Worm (Caenorhabditis elegans) whole organism, L1 larva: ENCODE results near the gene F45E1.1.

Experiments used
- F16B12.6 ChIP-seq: fragments of 150-350 bp; optimal IDR thresholded peaks from 2 replicates; lab custom pipeline; 2014; ENCODE audit warnings: missing biosample characterization, missing genetic modification characterization
- Y116A8C.19 ChIP-seq: sonication (generic microtip); optimal IDR thresholded peaks from 2 replicates; lab custom pipeline; 2016; ENCODE audit warnings: missing compliant biosample characterization, missing genetic modification characterization, borderline replicate concordance
- aly-2 ChIP-seq: fragments of 150-350 bp; optimal IDR thresholded peaks from 2 replicates; lab custom pipeline; 2014; ENCODE audit warnings: missing biosample characterization, missing genetic modification characterization
- blmp-1 ChIP-seq: fragments of 150-350 bp; optimal IDR thresholded peaks from 2 replicates; lab custom pipeline; 2014; ENCODE audit warnings: missing biosample characterization, missing genetic modification characterization
- ceh-63 ChIP-seq: fragments of 200-800 bp; sonication (Bioruptor generic); optimal IDR thresholded peaks from 2 replicates; lab custom pipeline; 2018; ENCODE audit warnings: mild to moderate bottlenecking, missing genetic modification characterization, missing compliant biosample characterization
- ces-1 ChIP-seq: fragments of 150-350 bp; optimal IDR thresholded peaks from 2 replicates; lab custom pipeline; 2014; ENCODE audit warnings: missing biosample characterization, missing genetic modification reagents, missing genetic modification characterization
- dpl-1 ChIP-seq, 3 experiments: fragments of 150-350 bp in 2 of 3; sonication (generic microtip) in 1 of 3; optimal IDR thresholded peaks; 2 replicates each; lab custom pipeline; 2014 to 2017; ENCODE audit warnings: missing biosample characterization in 3 of 3, missing genetic modification characterization in 3 of 3, missing genetic modification reagents in 3 of 3
- dsc-1 ChIP-seq: sonication (generic microtip); optimal IDR thresholded peaks from 2 replicates; lab custom pipeline; 2016; ENCODE audit warnings: mild to moderate bottlenecking, missing genetic modification characterization, missing compliant biosample characterization
- egl-27 ChIP-seq, 2 experiments: fragments of 150-350 bp in 1 of 2; sonication (generic microtip); optimal IDR thresholded peaks; 3 replicates each; lab custom pipeline; 2017 to 2018; ENCODE audit warnings: missing biosample characterization in 2 of 2, missing genetic modification characterization in 2 of 2, missing genetic modification reagents in 2 of 2
- elt-2 ChIP-seq: sonication (generic microtip); optimal IDR thresholded peaks from 2 replicates; lab custom pipeline; 2016; ENCODE audit warnings: missing genetic modification characterization, mild to moderate bottlenecking, inconsistent platforms, missing compliant biosample characterization, missing genetic modification reagents
- elt-3 ChIP-seq, 6 experiments: fragments of 150-350 bp in 1 of 6; sonication (generic microtip); optimal IDR thresholded peaks; 2 replicates each; lab custom pipeline; 2017 to 2018; ENCODE audit warnings: missing biosample characterization in 6 of 6, missing genetic modification characterization in 6 of 6, inconsistent platforms in 1 of 6
- ets-5 ChIP-seq: fragments of 200-800 bp; sonication (Bioruptor generic); IDR thresholded peaks from 2 replicates; pipeline ENCODE4 v1.3.6; 2022; ENCODE audit warnings: missing genetic modification characterization, missing compliant biosample characterization
- fkh-10 ChIP-seq: sonication (generic microtip); optimal IDR thresholded peaks from 2 replicates; lab custom pipeline; 2017; ENCODE audit warnings: missing biosample characterization, missing genetic modification reagents, missing genetic modification characterization
- fkh-4 ChIP-seq: sonication (generic microtip); optimal IDR thresholded peaks from 2 replicates; lab custom pipeline; 2016; ENCODE audit warnings: missing compliant biosample characterization, missing genetic modification characterization, borderline replicate concordance
- fkh-8 ChIP-seq: sonication (generic microtip); optimal IDR thresholded peaks from 2 replicates; lab custom pipeline; 2016; ENCODE audit warnings: mild to moderate bottlenecking, missing genetic modification characterization, missing compliant biosample characterization
- hlh-17 ChIP-seq: fragments of 200-800 bp; sonication (Bioruptor generic); optimal IDR thresholded peaks from 2 replicates; lab custom pipeline; 2018; ENCODE audit warnings: missing genetic modification characterization, mild to moderate bottlenecking, missing compliant biosample characterization, moderate library complexity, borderline replicate concordance
- hlh-4 ChIP-seq: sonication (generic microtip); optimal IDR thresholded peaks from 2 replicates; lab custom pipeline; 2016; ENCODE audit warnings: mild to moderate bottlenecking, missing genetic modification characterization, missing compliant biosample characterization
- lin-13 ChIP-seq: fragments of 150-350 bp; optimal IDR thresholded peaks from 2 replicates; lab custom pipeline; 2014; ENCODE audit warnings: missing biosample characterization, missing genetic modification reagents, missing genetic modification characterization
- lin-14 ChIP-seq: fragments of 200-800 bp; sonication (Bioruptor generic); optimal IDR thresholded peaks from 2 replicates; lab custom pipeline; 2018; ENCODE audit warnings: mild to moderate bottlenecking, missing genetic modification characterization, moderate library complexity, missing compliant biosample characterization
- lin-39 ChIP-seq: fragments of 150-350 bp; optimal IDR thresholded peaks from 2 replicates; lab custom pipeline; 2014; ENCODE audit warnings: missing biosample characterization, missing genetic modification reagents, missing genetic modification characterization
- mab-9 ChIP-seq: fragments of 200-800 bp; sonication (Bioruptor generic); IDR thresholded peaks from 2 replicates; pipeline ENCODE4 v1.3.6; 2022; ENCODE audit warnings: missing genetic modification reagents, missing genetic modification characterization, missing compliant biosample characterization
- mdl-1 ChIP-seq, 2 experiments: fragments of 150-350 bp; optimal IDR thresholded peaks; 2 replicates each; lab custom pipeline; 2014 to 2017; ENCODE audit warnings: missing biosample characterization in 2 of 2, missing genetic modification characterization in 2 of 2, inconsistent platforms in 1 of 2
- mef-2 ChIP-seq: fragments of 150-350 bp; optimal IDR thresholded peaks from 2 replicates; lab custom pipeline; 2014; ENCODE audit warnings: missing biosample characterization, missing genetic modification characterization
- mep-1 ChIP-seq: fragments of 150-350 bp; optimal IDR thresholded peaks from 2 replicates; lab custom pipeline; 2014; ENCODE audit warnings: missing biosample characterization, missing genetic modification characterization
- nhr-11 ChIP-seq: fragments of 150-350 bp; optimal IDR thresholded peaks from 2 replicates; lab custom pipeline; 2014; ENCODE audit warnings: missing biosample characterization, missing genetic modification characterization
- nhr-19 ChIP-seq: fragments of 200-800 bp; sonication (Bioruptor generic); conservative IDR thresholded peaks from 2 replicates; pipeline ENCODE4 v1.3.6; 2022; ENCODE audit warnings: missing genetic modification characterization, missing compliant biosample characterization
- nhr-20 ChIP-seq: sonication (generic microtip); optimal IDR thresholded peaks from 2 replicates; lab custom pipeline; 2016; ENCODE audit warnings: mild to moderate bottlenecking, missing genetic modification characterization, missing compliant biosample characterization
- nhr-47 ChIP-seq: sonication (generic microtip); optimal IDR thresholded peaks from 2 replicates; lab custom pipeline; 2016; ENCODE audit warnings: mild to moderate bottlenecking, missing genetic modification characterization, moderate library complexity, missing compliant biosample characterization
- nhr-71 ChIP-seq: sonication (generic microtip); optimal IDR thresholded peaks from 2 replicates; lab custom pipeline; 2016; ENCODE audit warnings: mild to moderate bottlenecking, missing genetic modification characterization, moderate library complexity, missing compliant biosample characterization
- nhr-85 ChIP-seq: sonication (generic microtip); peaks from one replicate; lab custom pipeline; 2016; ENCODE audit warnings: missing genetic modification characterization, inconsistent platforms, missing compliant biosample characterization
- nhr-90 ChIP-seq: sonication (generic microtip); optimal IDR thresholded peaks from 2 replicates; lab custom pipeline; 2016; ENCODE audit warnings: mild to moderate bottlenecking, missing genetic modification characterization, missing compliant biosample characterization; ENCODE audit not compliant: poor library complexity
- pag-3 ChIP-seq: sonication (generic microtip); optimal IDR thresholded peaks from 2 replicates; lab custom pipeline; 2017; ENCODE audit warnings: missing genetic modification characterization, mild to moderate bottlenecking, missing compliant biosample characterization, antibody characterized with exemption, borderline replicate concordance; ENCODE audit not compliant: insufficient read depth
- skn-1 ChIP-seq: fragments of 150-350 bp; optimal IDR thresholded peaks from 2 replicates; lab custom pipeline; 2014; ENCODE audit warnings: missing biosample characterization, missing genetic modification characterization
- snu-23 ChIP-seq: sonication (generic microtip); optimal IDR thresholded peaks from 2 replicates; lab custom pipeline; 2016; ENCODE audit warnings: missing genetic modification characterization, missing compliant biosample characterization
- sox-4 ChIP-seq: sonication (generic microtip); optimal IDR thresholded peaks from 2 replicates; lab custom pipeline; 2016; ENCODE audit warnings: missing genetic modification characterization, missing compliant biosample characterization
- sptf-1 ChIP-seq: fragments of 150-350 bp; optimal IDR thresholded peaks from 2 replicates; lab custom pipeline; 2014; ENCODE audit warnings: missing biosample characterization, missing genetic modification characterization
- tbx-2 ChIP-seq: sonication (generic microtip); optimal IDR thresholded peaks from 2 replicates; lab custom pipeline; 2016; ENCODE audit warnings: missing genetic modification characterization, missing compliant biosample characterization
- tlp-1 ChIP-seq: fragments of 150-350 bp; optimal IDR thresholded peaks from 2 replicates; lab custom pipeline; 2014; ENCODE audit warnings: missing biosample characterization, missing genetic modification characterization
- unc-130 ChIP-seq: fragments of 150-350 bp; optimal IDR thresholded peaks from 2 replicates; lab custom pipeline; 2017; ENCODE audit warnings: missing biosample characterization, missing genetic modification characterization, inconsistent platforms
- unc-62 ChIP-seq: fragments of 150-350 bp; optimal IDR thresholded peaks from 2 replicates; lab custom pipeline; 2014; ENCODE audit warnings: missing biosample characterization, missing genetic modification reagents, missing genetic modification characterization
- vab-15 ChIP-seq: sonication (generic microtip); optimal IDR thresholded peaks from 2 replicates; lab custom pipeline; 2017; ENCODE audit warnings: missing genotype, mild to moderate bottlenecking, missing genetic modification characterization, missing compliant biosample characterization
- xbp-1 ChIP-seq: sonication (generic microtip); optimal IDR thresholded peaks from 2 replicates; lab custom pipeline; 2016; ENCODE audit warnings: missing genetic modification characterization, missing compliant biosample characterization
- zag-1 ChIP-seq: fragments of 150-350 bp; optimal IDR thresholded peaks from 2 replicates; lab custom pipeline; 2014; ENCODE audit warnings: missing biosample characterization, missing genetic modification characterization
- ztf-11 ChIP-seq, 2 experiments: sonication (generic microtip); optimal IDR thresholded peaks; 2 replicates each; lab custom pipeline; 2016 to 2017; ENCODE audit warnings: missing genetic modification characterization in 2 of 2, missing biosample characterization in 1 of 2, missing compliant biosample characterization in 1 of 2

The F45E1.1 gene

DNA sequence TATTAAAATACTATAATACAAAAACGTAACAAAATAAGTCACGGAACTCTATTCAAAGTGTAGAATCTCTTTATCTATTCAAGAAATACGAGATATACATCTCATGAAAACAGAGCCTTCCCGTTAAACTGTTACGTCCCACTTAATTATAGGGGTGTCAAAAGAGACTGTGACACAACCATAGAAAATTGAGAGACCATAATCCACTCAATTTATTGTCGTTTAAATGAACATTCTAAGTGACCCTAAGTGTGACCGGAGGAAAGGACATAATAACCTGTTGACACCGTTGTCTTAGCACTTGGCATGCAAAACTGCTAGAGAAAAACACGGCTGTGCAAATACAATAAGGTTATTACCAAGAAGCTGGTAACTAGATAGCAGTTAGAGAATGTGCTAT is 34.9 kb upstream of the F45E1.1 start:
- no peak for TF ChIP-seq nhr-11 (tag; lab: Kevin White, UChicago)
- no peak for TF ChIP-seq dpl-1 (GFP tag; optimal IDR thresholded peaks at IDR 0.05; lab: Kevin White, UChicago)
- TF ChIP-seq ztf-11 (tag; optimal IDR thresholded peaks at IDR 0.05; lab: Kevin White, UChicago), result no peak
- no peak for TF ChIP-seq mdl-1 (tag; optimal IDR thresholded peaks at IDR 0.05; lab: Kevin White, UChicago)

DNA sequence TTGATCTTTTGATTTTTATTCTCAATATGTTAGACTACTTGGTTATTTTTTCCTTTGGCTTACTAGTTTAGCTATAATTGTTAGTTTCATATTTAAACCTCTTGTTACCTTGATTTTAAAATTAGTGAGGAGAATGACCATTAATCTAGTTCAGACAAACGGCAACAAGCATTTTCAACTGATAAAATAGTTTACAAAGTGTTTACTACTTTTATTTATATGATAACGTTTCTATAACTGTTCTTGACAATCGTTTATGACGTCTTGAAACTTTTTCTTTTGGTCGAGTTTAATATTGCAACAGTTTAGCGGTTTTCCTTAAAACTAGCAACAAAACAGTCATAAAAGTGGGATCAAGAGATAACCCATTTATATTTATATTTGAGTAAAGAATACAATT is 27.7 kb upstream of the F45E1.1 start:
- TF ChIP-seq mep-1 (no peak), elt-2 (tag; lab: Kevin White, UChicago) (peak; percentile 23)

DNA sequence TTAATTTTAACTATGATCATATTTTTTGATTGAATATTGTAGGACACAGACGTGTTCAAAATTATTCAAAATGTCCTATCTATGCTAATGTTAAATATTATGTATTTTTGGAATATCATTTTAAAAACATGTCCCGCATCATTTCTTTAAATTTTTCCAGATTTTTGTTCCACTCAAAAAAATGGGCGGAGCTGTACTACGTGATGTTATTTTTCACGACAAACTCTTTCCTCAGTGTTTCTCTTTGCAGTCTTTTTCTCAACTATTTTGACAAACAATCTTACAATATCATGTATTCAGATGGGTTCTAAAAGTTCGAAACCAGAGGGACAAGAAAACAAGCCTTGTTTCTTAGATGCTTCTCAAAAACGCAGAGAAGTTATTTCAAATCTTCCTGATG is 27.1 kb upstream of the F45E1.1 start, which contains the start of gene F45E1.5:
TSS of gene F45E1.5 (plus strand) at position 301 of the 400 bp plus-strand sequence.
- no peak for TF ChIP-seq vab-15
- no peak for TF ChIP-seq ceh-63
- TF ChIP-seq sptf-1 (tag; lab: Kevin White, UChicago), result no peak
- no peak for TF ChIP-seq F16B12.6 (tag; lab: Kevin White, UChicago)
- no peak for TF ChIP-seq mef-2 (tag; lab: Kevin White, UChicago)
- no peak for TF ChIP-seq lin-39 (tag; lab: Kevin White, UChicago)
- no peak for TF ChIP-seq ets-5 (GFP tag; lab: Robert Waterston, UW)
- no peak for TF ChIP-seq ces-1 (GFP tag; lab: Kevin White, UChicago)
- no peak for TF ChIP-seq fkh-10 (GFP tag; lab: Kevin White, UChicago)
- TF ChIP-seq hlh-17 (GFP tag; lab: Kevin White, UChicago), result no peak
- no peak for TF ChIP-seq tbx-2 (tag; lab: Kevin White, UChicago)
- TF ChIP-seq nhr-11 (tag; lab: Kevin White, UChicago), result no peak
- TF ChIP-seq xbp-1 (tag; lab: Kevin White, UChicago), result no peak
- TF ChIP-seq egl-27 (tag; optimal IDR thresholded peaks at IDR 0.05; lab: Kevin White, UChicago), result no peak
- no peak for TF ChIP-seq hlh-4 (tag; lab: Kevin White, UChicago)
- TF ChIP-seq unc-130 (tag; lab: Kevin White, UChicago), result no peak
- no peak for TF ChIP-seq snu-23 (GFP tag; lab: Kevin White, UChicago)
- no peak for TF ChIP-seq fkh-4 (tag; lab: Kevin White, UChicago)

DNA sequence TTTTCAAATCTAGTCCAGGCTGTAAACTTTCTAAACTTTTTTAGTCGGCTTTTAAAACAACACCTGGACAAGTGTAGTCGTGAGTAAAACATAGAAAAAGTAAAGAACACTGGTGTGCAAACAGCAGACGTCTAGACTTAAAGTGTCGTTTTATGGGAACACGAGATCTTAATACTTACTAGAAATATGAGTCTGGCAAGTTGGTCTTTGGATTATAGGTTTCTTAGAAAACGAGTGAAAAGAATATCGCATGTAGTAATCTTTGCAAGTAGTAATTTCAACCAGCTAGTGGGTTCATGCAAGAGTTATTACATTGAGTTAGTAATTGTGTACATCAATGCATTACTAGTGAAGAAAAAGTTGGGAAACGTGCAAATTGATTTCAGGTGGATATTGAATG is 26.0 kb upstream of the F45E1.1 start:
- TF ChIP-seq nhr-71 (tag; lab: Kevin White, UChicago) (peak; percentile 66), lin-14 (GFP tag; lab: Kevin White, UChicago) (no peak), nhr-47 (peak; percentile 51), dsc-1 (tag; lab: Kevin White, UChicago) (peak; percentile 31), fkh-8 (tag; lab: Kevin White, UChicago) (peak; percentile 87), nhr-19 (GFP tag; lab: Robert Waterston, UW) (no peak), sox-4 (peak; percentile 41)

DNA sequence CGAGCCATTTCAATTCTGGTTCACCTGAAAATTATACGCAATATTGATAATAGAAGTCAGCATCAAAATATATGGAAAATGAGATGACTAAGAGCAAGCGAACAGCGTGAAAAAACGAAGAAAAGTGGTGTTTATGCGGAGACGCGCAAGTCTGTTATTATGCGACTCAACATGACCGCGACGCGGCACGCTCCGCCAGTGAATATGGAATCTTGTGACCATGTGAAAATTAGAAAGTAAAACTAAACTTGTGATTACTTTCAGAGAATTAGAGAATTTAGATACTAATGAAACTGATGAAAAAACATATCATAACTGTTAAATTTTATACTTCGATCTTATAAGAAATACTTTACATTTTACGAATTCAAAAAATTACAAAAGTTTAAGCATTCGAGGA is 21.4 kb upstream of the F45E1.1 start, which contains the start of gene his-71:
TSS of gene his-71 (minus strand) at position 24 of the 400 bp plus-strand sequence.
- no peak for TF ChIP-seq nhr-11 (tag; lab: Kevin White, UChicago)
- TF ChIP-seq mab-9 (GFP tag; lab: Robert Waterston, UW), result no peak
- no peak for TF ChIP-seq pag-3 (tag; lab: Kevin White, UChicago)
- no peak for TF ChIP-seq ztf-11 (tag; optimal IDR thresholded peaks at IDR 0.05; lab: Kevin White, UChicago)
- TF ChIP-seq nhr-85 (tag; lab: Kevin White, UChicago), result peak; percentile 61
- TF ChIP-seq lin-13 (GFP tag; lab: Kevin White, UChicago), result no peak
- TF ChIP-seq elt-2 (tag; lab: Kevin White, UChicago), result no peak
- TF ChIP-seq elt-3 (tag; optimal IDR thresholded peaks at IDR 0.05; lab: Kevin White, UChicago), result peak in 1 of 6 experiments; percentile 21
- no peak for TF ChIP-seq tlp-1 (tag; lab: Kevin White, UChicago)
- no peak for TF ChIP-seq Y116A8C.19 (tag; lab: Kevin White, UChicago)
- TF ChIP-seq blmp-1 (tag; lab: Kevin White, UChicago), result peak; percentile 81
- TF ChIP-seq zag-1 (tag; lab: Kevin White, UChicago), result no peak
- peak; percentile 34 for TF ChIP-seq lin-14 (GFP tag; lab: Kevin White, UChicago)
- peak; percentile 20 for TF ChIP-seq nhr-20
- peak; percentile 17 for TF ChIP-seq nhr-71 (tag; lab: Kevin White, UChicago)
- TF ChIP-seq skn-1 (tag; lab: Kevin White, UChicago), result no peak
- TF ChIP-seq unc-62 (GFP tag; lab: Kevin White, UChicago), result no peak
- TF ChIP-seq xbp-1 (tag; lab: Kevin White, UChicago), result peak; percentile 3
- no peak for TF ChIP-seq aly-2 (tag; lab: Kevin White, UChicago)
- TF ChIP-seq ets-5 (GFP tag; lab: Robert Waterston, UW), result no peak
- TF ChIP-seq nhr-90 (tag; lab: Kevin White, UChicago), result no peak
- TF ChIP-seq ces-1 (GFP tag; lab: Kevin White, UChicago), result no peak
